Worm (Caenorhabditis elegans): ENCODE results near the gene idpc-6.

ce11 chrV:9583323-9583644, 36.7 kb upstream of the idpc-6 start, which contains the start of gene K09G1.1:
- TF ChIP-seq F23B12.7 (tag; optimal IDR thresholded peaks at IDR 0.05; ENCODE audit: insufficient read depth) (no peak), K12H6.12 (tag; optimal IDR thresholded peaks at IDR 0.05) (no peak), Y53F4B.3 (GFP tag; IDR thresholded peaks at IDR 0.05) (no peak)
